Fruit fly (Drosophila melanogaster): ENCODE measurements around the gene poe.

The poe gene

DNA sequence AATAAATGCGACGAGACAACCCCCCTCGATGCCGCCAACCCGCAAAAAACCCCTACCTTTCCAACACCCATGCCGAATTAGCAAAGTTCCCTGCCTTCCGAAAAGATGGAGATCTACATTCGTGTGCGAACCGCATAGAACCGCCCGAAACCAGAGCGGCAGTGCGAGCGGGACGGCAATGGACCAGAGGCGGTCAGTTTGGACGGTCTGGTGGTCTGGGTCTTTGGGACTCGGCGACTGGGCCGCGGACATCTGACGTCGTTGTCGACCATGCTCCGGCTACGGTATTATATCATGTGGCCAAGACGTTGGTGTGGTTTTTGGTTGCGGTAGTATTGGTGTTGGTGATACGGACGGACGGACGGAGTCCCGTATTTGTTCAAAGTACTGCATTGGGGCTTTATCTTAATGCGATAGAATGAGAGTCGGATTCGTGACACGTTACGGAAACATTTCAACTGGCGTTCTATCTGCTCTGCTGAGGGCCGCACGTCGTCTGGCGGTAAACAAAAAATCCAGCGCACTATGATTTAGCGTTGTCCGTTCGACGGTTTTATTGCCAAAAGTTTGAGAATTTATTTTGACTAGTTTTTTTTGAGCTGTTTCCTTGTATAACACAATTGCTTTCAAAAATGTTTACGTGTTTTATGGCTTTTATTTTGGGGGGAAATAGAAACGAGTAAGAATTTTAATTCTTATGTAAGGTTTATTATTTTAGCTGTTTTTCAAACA, 15.5 kb upstream of the poe start (continued):
- TF ChIP-seq onecut (GFP tag; IDR thresholded peaks at IDR 0.05) (no peak), Rfx (GFP tag; IDR thresholded peaks at IDR 0.05) (no peak; the same call in 1 of the 2 replicates), CG3726 (GFP tag; IDR thresholded peaks at IDR 0.05) (no peak), pan (optimal IDR thresholded peaks at IDR 0.05) (no peak), pan (GFP tag; optimal IDR thresholded peaks at IDR 0.05 in 1 of 2, IDR thresholded peaks at IDR 0.05 in 1 of 2) (no peak), ranshi (GFP tag; IDR thresholded peaks at IDR 0.05) (no peak), H2.0 (GFP tag; IDR thresholded peaks at IDR 0.05) (no peak), CG17361 (GFP tag; IDR thresholded peaks at IDR 0.05) (no peak), psq (GFP tag; optimal IDR thresholded peaks at IDR 0.05) (no peak), gcm (GFP tag; optimal IDR thresholded peaks at IDR 0.05) (no peak), CG3163 (GFP tag; optimal IDR thresholded peaks at IDR 0.05) (no peak), CG10209 (GFP tag; optimal IDR thresholded peaks at IDR 0.05) (no peak), Eip74EF (GFP tag; optimal IDR thresholded peaks at IDR 0.05) (no peak), CG15601 (tag; optimal IDR thresholded peaks at IDR 0.05) (no peak), corto (GFP tag; optimal IDR thresholded peaks at IDR 0.05) (no peak), Max (GFP tag; optimal IDR thresholded peaks at IDR 0.05) (no peak), NfI (GFP tag; optimal IDR thresholded peaks at IDR 0.05) (no peak), PHDP (tag; optimal IDR thresholded peaks at IDR 0.05) (no peak), gce (GFP tag; IDR thresholded peaks at IDR 0.05) (no peak), gcm2 (GFP tag; optimal IDR thresholded peaks at IDR 0.05) (no peak), CG32532 (GFP tag; IDR thresholded peaks at IDR 0.05) (no peak), CG7928 (GFP tag; optimal IDR thresholded peaks at IDR 0.05) (no peak), sima (GFP tag; optimal IDR thresholded peaks at IDR 0.05) (no peak), CG18011 (GFP tag; optimal IDR thresholded peaks at IDR 0.05) (no peak), nau (GFP tag; optimal IDR thresholded peaks at IDR 0.05) (no peak), CG4424 (GFP tag; optimal IDR thresholded peaks at IDR 0.05) (no peak), CG1529 (GFP tag; optimal IDR thresholded peaks at IDR 0.05) (no peak), CG31365 (tag; optimal IDR thresholded peaks at IDR 0.05) (no peak), CG1792 (GFP tag; optimal IDR thresholded peaks at IDR 0.05) (no peak), CG34376 (GFP tag; optimal IDR thresholded peaks at IDR 0.05) (peak; percentile 74), hkb (optimal IDR thresholded peaks at IDR 0.05) (no peak), hkb (GFP tag; IDR thresholded peaks at IDR 0.05) (no peak; the same call in 1 of the 2 replicates), knrl (GFP tag; IDR thresholded peaks at IDR 0.05; ENCODE audit: partially characterized antibody) (no peak), eyg (GFP tag; optimal IDR thresholded peaks at IDR 0.05) (no peak), Ets65A (GFP tag) (no peak), CG1647 (GFP tag; optimal IDR thresholded peaks at IDR 0.05) (no peak), CG2116 (GFP tag; optimal IDR thresholded peaks at IDR 0.05) (no peak), CG12299 (tag; optimal IDR thresholded peaks at IDR 0.05) (no peak), CG10321 (GFP tag; IDR thresholded peaks at IDR 0.05) (0 out of 2 replicates have a peak, but pooled peaks have one; percentile 12), CG14441 (GFP tag; IDR thresholded peaks at IDR 0.05) (no peak), CG42726 (GFP tag; IDR thresholded peaks at IDR 0.05; ENCODE audit: partially characterized antibody) (no peak), CG13894 (tag; optimal IDR thresholded peaks at IDR 0.05) (peak; percentile 61), aop (GFP tag; IDR thresholded peaks at IDR 0.05) (no peak), CG10147 (GFP tag; optimal IDR thresholded peaks at IDR 0.05) (peak; percentile 23), pros (GFP tag; optimal IDR thresholded peaks at IDR 0.05) (no peak), HLH4C (GFP tag; IDR thresholded peaks at IDR 0.05; ENCODE audit: partially characterized antibody) (no peak), Drgx (GFP tag; IDR thresholded peaks at IDR 0.05) (no peak), Antp (GFP tag; optimal IDR thresholded peaks at IDR 0.05) (no peak), bab2 (GFP tag; optimal IDR thresholded peaks at IDR 0.05) (no peak), so (GFP tag; IDR thresholded peaks at IDR 0.05) (no peak), H15 (GFP tag; IDR thresholded peaks at IDR 0.05) (no peak)
